Fruit fly (Drosophila melanogaster) whole organism, adult: ENCODE data around the gene upd3.

ENCODE experiments used
- CG11617 ChIP-seq: fragments of 200-800 bp; sonication (Bioruptor generic); optimal IDR thresholded peaks from 2 replicates; lab custom pipeline; 2017; ENCODE audit warnings: mild to moderate bottlenecking, missing biosample characterization, missing genetic modification reagents, missing genetic modification characterization
- CG12768 ChIP-seq: fragments of 200-800 bp; sonication (Bioruptor generic); optimal IDR thresholded peaks from 2 replicates; lab custom pipeline; 2017; ENCODE audit warnings: missing biosample characterization, missing genetic modification characterization, mild to moderate bottlenecking, moderate library complexity, missing genetic modification reagents
- CG14711 ChIP-seq: fragments of 200-800 bp; sonication (Bioruptor generic); optimal IDR thresholded peaks from 2 replicates; lab custom pipeline; 2018; ENCODE audit warnings: missing biosample characterization, mild to moderate bottlenecking, missing genetic modification characterization, moderate library complexity
- CG1620 ChIP-seq: fragments of 200-800 bp; sonication (Bioruptor generic); optimal IDR thresholded peaks from 2 replicates; lab custom pipeline; 2016; ENCODE audit warnings: missing biosample characterization, missing genetic modification characterization
- CG33017 ChIP-seq: fragments of 200-800 bp; sonication (Bioruptor generic); optimal IDR thresholded peaks from 2 replicates; lab custom pipeline; 2018; ENCODE audit warnings: missing biosample characterization, mild to moderate bottlenecking, missing genetic modification characterization, moderate library complexity
- CG5204 ChIP-seq: fragments of 200-800 bp; sonication (Bioruptor generic); optimal IDR thresholded peaks from 2 replicates; lab custom pipeline; 2016; ENCODE audit warnings: missing biosample characterization, missing genetic modification characterization
- CG7045 ChIP-seq: fragments of 200-800 bp; sonication (Bioruptor generic); optimal IDR thresholded peaks from 2 replicates; lab custom pipeline; 2017; ENCODE audit warnings: missing biosample characterization, mild to moderate bottlenecking, missing genetic modification characterization
- Crg-1 ChIP-seq: fragments of 200-800 bp; sonication (Bioruptor generic); optimal IDR thresholded peaks from 2 replicates; lab custom pipeline; 2016; ENCODE audit warnings: missing biosample characterization, missing genetic modification characterization
- Hr96 ChIP-seq: fragments of 200-800 bp; sonication (Bioruptor generic); optimal IDR thresholded peaks from 2 replicates; lab custom pipeline; 2016; ENCODE audit warnings: missing biosample characterization, missing genetic modification characterization
- Mnt ChIP-seq: fragments of 200-800 bp; sonication (Bioruptor generic); optimal IDR thresholded peaks from 2 replicates; lab custom pipeline; 2016; ENCODE audit warnings: missing biosample characterization, mild to moderate bottlenecking, missing genetic modification characterization
- bab1 ChIP-seq: fragments of 200-800 bp; sonication (Bioruptor generic); optimal IDR thresholded peaks from 3 replicates; lab custom pipeline; 2019; ENCODE audit warnings: missing biosample characterization, mild to moderate bottlenecking, missing genetic modification characterization, moderate library complexity
- cic ChIP-seq: fragments of 200-800 bp; sonication (Bioruptor generic); optimal IDR thresholded peaks from 2 replicates; lab custom pipeline; 2017; ENCODE audit warnings: missing biosample characterization, mild to moderate bottlenecking, missing genetic modification characterization, moderate library complexity
- cnc ChIP-seq, 2 experiments: fragments of >200 bp; optimal IDR thresholded peaks; 2 replicates each; lab custom pipeline; 2017
- kay ChIP-seq: fragments of 200-800 bp; sonication (Bioruptor generic); peaks from one replicate; lab custom pipeline; 2016; ENCODE audit warnings: missing biosample characterization, missing genetic modification characterization, borderline replicate concordance

- TF ChIP-seq cic (GFP tag; lab: Kevin White, UChicago) (no peak), kay (no peak), cnc (optimal IDR thresholded peaks at IDR 0.05; lab: Kevin White, UChicago) (no peak), bab1 (GFP tag; lab: Kevin White, UChicago) (no peak), CG14711 (no peak), Hr96 (GFP tag; lab: Kevin White, UChicago) (no peak), Mnt (GFP tag; lab: Kevin White, UChicago) (no peak), CG1620 (GFP tag; lab: Kevin White, UChicago) (no peak), CG11617 (no peak), CG7045 (GFP tag; lab: Kevin White, UChicago) (no peak), CG12768 (GFP tag; lab: Kevin White, UChicago) (no peak), Crg-1 (GFP tag; lab: Kevin White, UChicago) (no peak), CG33017 (tag; lab: Kevin White, UChicago) (no peak), CG5204 (GFP tag; lab: Kevin White, UChicago) (no peak)
These were observed 8.2 kb downstream of the upd3 start for dm6 chrX:18285215-18285614.
